Worm (Caenorhabditis elegans) whole organism, L3 larva: ENCODE measurements around the gene F45E10.2.

Source experiments
- R02D3.7 ChIP-seq: fragments of 150-350 bp; optimal IDR thresholded peaks from 2 replicates; lab custom pipeline; 2014; ENCODE audit warnings: missing biosample characterization, missing genetic modification characterization
- ZK546.5 ChIP-seq: sonication (generic microtip); optimal IDR thresholded peaks from 2 replicates; lab custom pipeline; 2017; ENCODE audit warnings: missing biosample characterization, missing genetic modification characterization
- aly-2 ChIP-seq: fragments of 150-350 bp; optimal IDR thresholded peaks from 2 replicates; lab custom pipeline; 2014; ENCODE audit warnings: missing biosample characterization, missing genetic modification characterization
- ceh-16 ChIP-seq: sonication (generic microtip); optimal IDR thresholded peaks from 2 replicates; lab custom pipeline; 2017; ENCODE audit warnings: missing biosample characterization, missing genetic modification characterization
- ceh-28 ChIP-seq: fragments of 150-350 bp; optimal IDR thresholded peaks from 2 replicates; lab custom pipeline; 2014; ENCODE audit warnings: missing biosample characterization, missing genetic modification reagents, missing genetic modification characterization
- ceh-9 ChIP-seq: sonication (generic microtip); optimal IDR thresholded peaks from 2 replicates; lab custom pipeline; 2018; ENCODE audit warnings: missing biosample characterization, missing genetic modification characterization
- daf-12 ChIP-seq: fragments of 150-350 bp; optimal IDR thresholded peaks from 2 replicates; lab custom pipeline; 2014; ENCODE audit warnings: missing biosample characterization, missing genetic modification reagents, missing genetic modification characterization
- elt-1 ChIP-seq: fragments of 150-350 bp; optimal IDR thresholded peaks from 2 replicates; lab custom pipeline; 2014; ENCODE audit warnings: missing biosample characterization, missing genetic modification characterization
- elt-3 ChIP-seq, 3 experiments: fragments of 150-350 bp in 1 of 3; sonication (generic microtip) in 2 of 3; optimal IDR thresholded peaks; 2 replicates in 2 of 3; 4 replicates in 1 of 3; lab custom pipeline; 2014 to 2017; ENCODE audit warnings: missing biosample characterization in 3 of 3, missing genetic modification characterization in 3 of 3
- fkh-2 ChIP-seq: fragments of 150-350 bp; optimal IDR thresholded peaks from 2 replicates; lab custom pipeline; 2014; ENCODE audit warnings: missing biosample characterization, missing genetic modification reagents, missing genetic modification characterization
- hmg-11 ChIP-seq: sonication (generic microtip); optimal IDR thresholded peaks from 2 replicates; lab custom pipeline; 2016; ENCODE audit warnings: missing genetic modification characterization, missing compliant biosample characterization
- lin-39 ChIP-seq: fragments of 150-350 bp; optimal IDR thresholded peaks from 2 replicates; lab custom pipeline; 2018; ENCODE audit warnings: missing biosample characterization, missing genetic modification reagents, missing genetic modification characterization
- lsy-12 ChIP-seq: sonication (generic microtip); optimal IDR thresholded peaks from 2 replicates; lab custom pipeline; 2016; ENCODE audit warnings: mild to moderate bottlenecking, missing genetic modification characterization, missing compliant biosample characterization
- mml-1 ChIP-seq: fragments of 150-350 bp; sonication (generic microtip); optimal IDR thresholded peaks from 3 replicates; lab custom pipeline; 2014; ENCODE audit warnings: missing biosample characterization, missing genetic modification characterization
- nfya-1 ChIP-seq: sonication (generic microtip); optimal IDR thresholded peaks from 2 replicates; lab custom pipeline; 2017; ENCODE audit warnings: missing genetic modification characterization, mild to moderate bottlenecking, missing compliant biosample characterization, antibody characterized with exemption, moderate library complexity; ENCODE audit not compliant: insufficient read depth
- nhr-12 ChIP-seq: fragments of 150-350 bp; optimal IDR thresholded peaks from 2 replicates; lab custom pipeline; 2014; ENCODE audit warnings: missing biosample characterization, missing genetic modification characterization
- nhr-23 ChIP-seq: fragments of 150-350 bp; optimal IDR thresholded peaks from 2 replicates; lab custom pipeline; 2014; ENCODE audit warnings: missing biosample characterization, missing genetic modification reagents, missing genetic modification characterization
- nhr-237 ChIP-seq: fragments of 150-350 bp; optimal IDR thresholded peaks from 2 replicates; lab custom pipeline; 2014; ENCODE audit warnings: missing biosample characterization, missing genetic modification characterization
- nhr-25 ChIP-seq: sonication (generic microtip); optimal IDR thresholded peaks from 2 replicates; lab custom pipeline; 2017; ENCODE audit warnings: missing biosample characterization, missing genetic modification characterization
- nhr-28 ChIP-seq: fragments of 150-350 bp; optimal IDR thresholded peaks from 2 replicates; lab custom pipeline; 2014; ENCODE audit warnings: missing biosample characterization, missing genetic modification characterization
- nhr-43 ChIP-seq: sonication (generic microtip); optimal IDR thresholded peaks from 2 replicates; lab custom pipeline; 2016; ENCODE audit warnings: mild to moderate bottlenecking, missing genetic modification characterization, missing compliant biosample characterization; ENCODE audit not compliant: poor library complexity, severe bottlenecking
- nhr-67 ChIP-seq: fragments of 150-350 bp; optimal IDR thresholded peaks from 2 replicates; lab custom pipeline; 2014; ENCODE audit warnings: missing biosample characterization, missing genetic modification characterization
- nhr-76 ChIP-seq: fragments of 150-350 bp; sonication (generic microtip); optimal IDR thresholded peaks from 5 replicates; lab custom pipeline; 2014; ENCODE audit warnings: missing biosample characterization, missing genetic modification characterization
- nhr-77 ChIP-seq: fragments of 150-350 bp; optimal IDR thresholded peaks from 2 replicates; lab custom pipeline; 2014; ENCODE audit warnings: missing biosample characterization, missing genetic modification characterization
- pqm-1 ChIP-seq: fragments of 150-350 bp; optimal IDR thresholded peaks from 2 replicates; lab custom pipeline; 2017; ENCODE audit warnings: missing biosample characterization, missing genetic modification characterization, inconsistent platforms
- sea-2 ChIP-seq: fragments of 150-350 bp; sonication (generic microtip); optimal IDR thresholded peaks from 4 replicates; lab custom pipeline; 2014; ENCODE audit warnings: missing biosample characterization, missing genetic modification reagents, missing genetic modification characterization
- skn-1 ChIP-seq: fragments of 150-350 bp; optimal IDR thresholded peaks from 2 replicates; lab custom pipeline; 2014; ENCODE audit warnings: missing biosample characterization, missing genetic modification characterization
- snpc-4 ChIP-seq: fragments of 150-350 bp; optimal IDR thresholded peaks from 2 replicates; lab custom pipeline; 2014; ENCODE audit warnings: missing biosample characterization, missing genetic modification characterization
- tbx-2 ChIP-seq: sonication (generic microtip); optimal IDR thresholded peaks from 2 replicates; lab custom pipeline; 2016; ENCODE audit warnings: mild to moderate bottlenecking, missing genetic modification characterization, missing compliant biosample characterization
- unc-39 ChIP-seq: sonication (generic microtip); optimal IDR thresholded peaks from 4 replicates; lab custom pipeline; 2017; ENCODE audit warnings: missing biosample characterization, missing genetic modification characterization
- unc-62 ChIP-seq: fragments of 150-350 bp; sonication (generic microtip); optimal IDR thresholded peaks from 4 replicates; lab custom pipeline; 2014; ENCODE audit warnings: missing biosample characterization, missing genetic modification reagents, missing genetic modification characterization
- ztf-11 ChIP-seq: fragments of 150-350 bp; optimal IDR thresholded peaks from 2 replicates; lab custom pipeline; 2014; ENCODE audit warnings: missing biosample characterization, missing genetic modification characterization
- ztf-4 ChIP-seq: fragments of 150-350 bp; optimal IDR thresholded peaks from 2 replicates; lab custom pipeline; 2014; ENCODE audit warnings: missing biosample characterization, missing genetic modification characterization

Gene F45E10.2

DNA sequence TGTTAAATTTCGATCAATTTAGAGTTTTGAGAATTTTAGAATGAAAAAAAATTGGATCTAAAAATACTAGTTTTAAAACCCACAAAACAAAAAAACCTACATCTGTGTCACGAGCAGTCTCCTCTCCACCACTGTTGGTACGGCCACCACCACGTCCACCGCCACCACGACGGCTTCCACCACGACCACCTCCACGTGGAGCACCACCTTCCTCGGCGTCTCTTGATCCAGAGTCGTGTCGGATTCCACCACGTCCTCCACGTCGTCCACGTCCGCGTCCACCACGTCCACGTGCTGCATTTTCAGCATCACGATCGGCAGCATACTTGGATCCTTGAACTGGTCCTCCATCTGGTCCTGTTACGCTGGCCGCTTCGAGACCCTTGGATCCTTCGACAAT lies 15.0 kb downstream of the F45E10.2 start:
- TF ChIP-seq nhr-28 (no peak), elt-3 (tag; optimal IDR thresholded peaks at IDR 0.05; lab: Kevin White, UChicago) (no peak), nhr-237 (tag; lab: Kevin White, UChicago) (no peak), ceh-16 (tag; lab: Kevin White, UChicago) (no peak), tbx-2 (tag; lab: Kevin White, UChicago) (no peak), daf-12 (no peak), aly-2 (tag; lab: Kevin White, UChicago) (no peak), elt-1 (tag; lab: Kevin White, UChicago) (no peak), ceh-28 (tag; lab: Kevin White, UChicago) (no peak), ztf-4 (tag; lab: Kevin White, UChicago) (no peak), nhr-23 (tag; lab: Kevin White, UChicago) (no peak), nhr-67 (tag; lab: Kevin White, UChicago) (no peak), lsy-12 (tag; lab: Kevin White, UChicago) (no peak), skn-1 (tag; lab: Kevin White, UChicago) (no peak), sea-2 (no peak), nhr-43 (tag; lab: Kevin White, UChicago) (no peak), ceh-9 (tag; lab: Kevin White, UChicago) (no peak)

DNA sequence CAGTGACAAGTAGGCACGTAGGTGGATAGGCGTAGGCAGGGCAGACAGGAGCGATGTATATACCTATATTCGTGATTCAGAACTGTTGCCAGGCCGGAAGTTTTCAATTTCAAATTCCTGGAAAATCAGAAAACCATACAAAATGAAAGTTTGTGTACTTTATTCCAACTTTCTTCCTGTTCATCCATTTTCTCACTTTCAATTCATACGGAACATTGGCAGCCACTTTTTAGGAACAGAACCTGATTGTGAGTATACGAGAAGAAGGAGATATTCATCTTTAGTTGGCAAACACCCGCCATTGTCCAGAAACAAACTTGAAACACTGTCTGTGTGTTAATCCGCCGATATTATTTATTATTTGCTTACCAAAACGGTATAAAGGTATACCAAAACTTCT lies 19.3 kb downstream of the F45E10.2 start, which contains the start of gene srlf-15:
Gene srlf-15 (plus strand): TSS at position 301 of the 400 bp plus-strand sequence.
- TF ChIP-seq unc-62, result no peak
- TF ChIP-seq aly-2 (tag; lab: Kevin White, UChicago), result no peak
- no peak for TF ChIP-seq nhr-76 (tag; lab: Kevin White, UChicago)
- no peak for TF ChIP-seq nhr-77
- no peak for TF ChIP-seq ceh-16 (tag; lab: Kevin White, UChicago)
- TF ChIP-seq nhr-28, result no peak
- TF ChIP-seq ZK546.5, result no peak
- TF ChIP-seq lin-39 (tag; lab: Kevin White, UChicago), result no peak
- TF ChIP-seq R02D3.7 (tag; lab: Kevin White, UChicago), result no peak
- TF ChIP-seq pqm-1 (tag; lab: Kevin White, UChicago), result no peak
- TF ChIP-seq fkh-2 (tag; lab: Kevin White, UChicago), result no peak
- no peak for TF ChIP-seq hmg-11
- TF ChIP-seq, all 47 proteins: peak for 0

DNA sequence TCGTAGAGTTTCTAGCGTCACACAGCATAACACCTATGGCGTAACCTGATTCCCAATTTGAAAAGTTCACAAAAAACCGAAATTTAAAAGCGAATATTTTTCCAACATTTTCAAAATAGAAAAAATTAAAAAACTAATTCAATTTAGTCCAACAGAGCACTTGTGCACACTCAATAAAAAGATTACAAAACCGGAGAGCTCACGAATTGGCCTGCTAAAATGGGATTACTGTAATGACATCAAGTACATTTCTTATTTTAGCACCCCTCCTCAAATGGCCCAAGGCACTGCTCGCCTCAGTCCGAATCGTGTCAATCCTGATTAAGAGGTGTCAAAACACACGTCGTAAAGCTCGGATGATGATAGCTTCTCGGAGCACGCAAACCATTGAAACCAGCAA lies 22.3 kb downstream of the F45E10.2 start:
- TF ChIP-seq ceh-9 (tag; lab: Kevin White, UChicago), result no peak
- TF ChIP-seq, all 47 proteins: peak for 0

DNA sequence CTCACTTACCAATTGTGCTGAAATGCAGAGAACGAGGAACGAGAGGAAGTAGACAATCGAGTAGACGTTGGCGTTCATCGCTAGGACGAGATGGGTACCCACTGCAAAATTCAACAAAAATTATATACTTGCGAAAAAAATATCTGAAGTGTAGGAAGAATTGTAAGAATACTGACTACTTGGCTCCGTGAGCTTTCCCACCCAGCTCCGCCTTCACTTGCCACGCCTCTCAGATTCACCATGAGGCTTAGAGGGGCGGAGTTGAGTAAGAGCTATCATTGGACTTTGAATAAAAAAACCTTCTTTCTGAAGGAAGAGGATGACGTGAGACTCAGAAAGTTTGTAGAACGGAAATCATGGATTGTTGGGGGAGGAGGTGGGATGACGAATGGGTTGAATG lies 24.8 kb downstream of the F45E10.2 start, which contains the start of gene nlp-18:
Gene nlp-18 (minus strand): TSS at position 101 of the 400 bp plus-strand sequence.
- TF ChIP-seq fkh-2 (tag; lab: Kevin White, UChicago), result no peak
- no peak for TF ChIP-seq mml-1 (tag; lab: Kevin White, UChicago)
- TF ChIP-seq daf-12, result no peak
- no peak for TF ChIP-seq unc-62
- TF ChIP-seq pqm-1 (tag; lab: Kevin White, UChicago), result no peak
- TF ChIP-seq snpc-4 (tag; lab: Kevin White, UChicago), result no peak
- TF ChIP-seq nhr-23 (tag; lab: Kevin White, UChicago), result no peak
- TF ChIP-seq skn-1 (tag; lab: Kevin White, UChicago), result no peak
- no peak for TF ChIP-seq sea-2
- TF ChIP-seq ceh-16 (tag; lab: Kevin White, UChicago), result no peak
- no peak for TF ChIP-seq ztf-11
- TF ChIP-seq nfya-1, result no peak
- TF ChIP-seq nhr-76 (tag; lab: Kevin White, UChicago), result no peak
- TF ChIP-seq tbx-2 (tag; lab: Kevin White, UChicago), result no peak
- TF ChIP-seq nhr-43 (tag; lab: Kevin White, UChicago), result no peak

DNA sequence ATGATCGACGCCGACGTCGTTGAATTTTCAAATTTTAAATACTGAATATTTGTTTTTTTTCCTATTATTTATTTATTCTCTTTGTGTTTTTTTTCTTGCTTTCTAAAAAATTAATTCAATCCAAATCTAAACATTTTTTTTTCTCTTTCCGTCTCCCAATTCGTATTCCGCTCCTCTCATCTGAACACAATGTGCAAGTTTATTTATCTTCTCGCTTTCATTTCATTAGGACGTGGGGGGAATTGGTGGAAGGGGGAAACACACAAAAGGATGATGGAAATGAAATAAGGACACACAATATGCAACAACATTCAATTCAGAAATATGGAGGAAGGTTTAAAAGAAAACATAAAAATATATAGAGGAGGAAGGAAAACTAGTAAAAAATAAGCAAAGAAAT lies 27.3 kb downstream of the F45E10.2 start:
- TF ChIP-seq fkh-2 (tag; lab: Kevin White, UChicago) (no peak), nfya-1 (no peak), nhr-25 (no peak), sea-2 (no peak), elt-1 (tag; lab: Kevin White, UChicago) (no peak), nhr-12 (tag; lab: Kevin White, UChicago) (no peak), ztf-11 (no peak), pqm-1 (tag; lab: Kevin White, UChicago) (no peak), ceh-16 (tag; lab: Kevin White, UChicago) (no peak), R02D3.7 (tag; lab: Kevin White, UChicago) (no peak), nhr-67 (tag; lab: Kevin White, UChicago) (no peak), nhr-28 (no peak), unc-39 (tag; lab: Kevin White, UChicago) (no peak), ceh-28 (tag; lab: Kevin White, UChicago) (no peak), hmg-11 (no peak)
- TF ChIP-seq, all 47 proteins: peak for 0
